Worm (Caenorhabditis elegans) whole organism, L3 larva: ENCODE results near the gene H35B03.2.

Experiments used
- R02D3.7 ChIP-seq: fragments of 150-350 bp; optimal IDR thresholded peaks from 2 replicates; lab custom pipeline; 2014; ENCODE audit warnings: missing biosample characterization, missing genetic modification characterization
- ZK546.5 ChIP-seq: sonication (generic microtip); optimal IDR thresholded peaks from 2 replicates; lab custom pipeline; 2017; ENCODE audit warnings: missing biosample characterization, missing genetic modification characterization
- ama-1 ChIP-seq: fragments of 150-350 bp; optimal IDR thresholded peaks from 2 replicates; lab custom pipeline; 2018
- ceh-16 ChIP-seq: sonication (generic microtip); optimal IDR thresholded peaks from 2 replicates; lab custom pipeline; 2017; ENCODE audit warnings: missing biosample characterization, missing genetic modification characterization
- ceh-9 ChIP-seq: sonication (generic microtip); optimal IDR thresholded peaks from 2 replicates; lab custom pipeline; 2018; ENCODE audit warnings: missing biosample characterization, missing genetic modification characterization
- daf-12 ChIP-seq: fragments of 150-350 bp; optimal IDR thresholded peaks from 2 replicates; lab custom pipeline; 2014; ENCODE audit warnings: missing biosample characterization, missing genetic modification reagents, missing genetic modification characterization
- elt-1 ChIP-seq: fragments of 150-350 bp; optimal IDR thresholded peaks from 2 replicates; lab custom pipeline; 2014; ENCODE audit warnings: missing biosample characterization, missing genetic modification characterization
- elt-3 ChIP-seq, 3 experiments: fragments of 150-350 bp in 1 of 3; sonication (generic microtip) in 2 of 3; optimal IDR thresholded peaks; 2 replicates in 2 of 3; 4 replicates in 1 of 3; lab custom pipeline; 2014 to 2017; ENCODE audit warnings: missing biosample characterization in 3 of 3, missing genetic modification characterization in 3 of 3
- eor-1 ChIP-seq, 2 experiments: fragments of 150-350 bp; optimal IDR thresholded peaks; 2 replicates each; lab custom pipeline; 2014 to 2018; ENCODE audit warnings: missing biosample characterization in 2 of 2, missing genetic modification characterization in 2 of 2
- fkh-10 ChIP-seq: sonication (generic microtip); optimal IDR thresholded peaks from 2 replicates; lab custom pipeline; 2017; ENCODE audit warnings: missing biosample characterization, missing genetic modification reagents, missing genetic modification characterization
- hmg-11 ChIP-seq: sonication (generic microtip); optimal IDR thresholded peaks from 2 replicates; lab custom pipeline; 2016; ENCODE audit warnings: missing genetic modification characterization, missing compliant biosample characterization
- lin-15B ChIP-seq: fragments of 150-350 bp; optimal IDR thresholded peaks from 2 replicates; lab custom pipeline; 2014; ENCODE audit warnings: missing biosample characterization, missing genetic modification characterization
- lin-39 ChIP-seq: fragments of 150-350 bp; optimal IDR thresholded peaks from 2 replicates; lab custom pipeline; 2018; ENCODE audit warnings: missing biosample characterization, missing genetic modification reagents, missing genetic modification characterization
- nfya-1 ChIP-seq: sonication (generic microtip); optimal IDR thresholded peaks from 2 replicates; lab custom pipeline; 2017; ENCODE audit warnings: missing genetic modification characterization, mild to moderate bottlenecking, missing compliant biosample characterization, antibody characterized with exemption, moderate library complexity; ENCODE audit not compliant: insufficient read depth
- nhr-12 ChIP-seq: fragments of 150-350 bp; optimal IDR thresholded peaks from 2 replicates; lab custom pipeline; 2014; ENCODE audit warnings: missing biosample characterization, missing genetic modification characterization
- nhr-23 ChIP-seq: fragments of 150-350 bp; optimal IDR thresholded peaks from 2 replicates; lab custom pipeline; 2014; ENCODE audit warnings: missing biosample characterization, missing genetic modification reagents, missing genetic modification characterization
- nhr-25 ChIP-seq: sonication (generic microtip); optimal IDR thresholded peaks from 2 replicates; lab custom pipeline; 2017; ENCODE audit warnings: missing biosample characterization, missing genetic modification characterization
- nhr-28 ChIP-seq: fragments of 150-350 bp; optimal IDR thresholded peaks from 2 replicates; lab custom pipeline; 2014; ENCODE audit warnings: missing biosample characterization, missing genetic modification characterization
- nhr-43 ChIP-seq: sonication (generic microtip); optimal IDR thresholded peaks from 2 replicates; lab custom pipeline; 2016; ENCODE audit warnings: mild to moderate bottlenecking, missing genetic modification characterization, missing compliant biosample characterization; ENCODE audit not compliant: poor library complexity, severe bottlenecking
- nhr-67 ChIP-seq: fragments of 150-350 bp; optimal IDR thresholded peaks from 2 replicates; lab custom pipeline; 2014; ENCODE audit warnings: missing biosample characterization, missing genetic modification characterization
- nhr-77 ChIP-seq: fragments of 150-350 bp; optimal IDR thresholded peaks from 2 replicates; lab custom pipeline; 2014; ENCODE audit warnings: missing biosample characterization, missing genetic modification characterization
- skn-1 ChIP-seq: fragments of 150-350 bp; optimal IDR thresholded peaks from 2 replicates; lab custom pipeline; 2014; ENCODE audit warnings: missing biosample characterization, missing genetic modification characterization
- tbx-2 ChIP-seq: sonication (generic microtip); optimal IDR thresholded peaks from 2 replicates; lab custom pipeline; 2016; ENCODE audit warnings: mild to moderate bottlenecking, missing genetic modification characterization, missing compliant biosample characterization
- unc-39 ChIP-seq: sonication (generic microtip); optimal IDR thresholded peaks from 4 replicates; lab custom pipeline; 2017; ENCODE audit warnings: missing biosample characterization, missing genetic modification characterization
- unc-62 ChIP-seq: fragments of 150-350 bp; sonication (generic microtip); optimal IDR thresholded peaks from 4 replicates; lab custom pipeline; 2014; ENCODE audit warnings: missing biosample characterization, missing genetic modification reagents, missing genetic modification characterization
- zag-1 ChIP-seq: fragments of 150-350 bp; optimal IDR thresholded peaks from 2 replicates; lab custom pipeline; 2014; ENCODE audit warnings: missing biosample characterization, missing genetic modification characterization

Gene H35B03.2

ce11 chrIV:5715341-5716112 is 15.9 kb downstream of the H35B03.2 start:
- peak; percentile 27 for TF ChIP-seq fkh-10 (GFP tag; lab: Kevin White, UChicago)
- no peak for TF ChIP-seq ama-1 (lab: Kevin White, UChicago)
- TF ChIP-seq nfya-1 (tag; lab: Kevin White, UChicago): peak; percentile 99
- TF ChIP-seq tbx-2 (tag; lab: Kevin White, UChicago): no peak
- TF ChIP-seq, all 47 proteins: peak for 2

ce11 chrIV:5708796-5709195 is 22.7 kb downstream of the H35B03.2 start, which contains the start of gene C55C3.1:
TSS of gene C55C3.1 (plus strand) at chrIV:5709096.
- no peak for TF ChIP-seq nhr-25 (tag; lab: Kevin White, UChicago)
- TF ChIP-seq elt-3 (tag; optimal IDR thresholded peaks at IDR 0.05; lab: Kevin White, UChicago): peak in 1 of 3 experiments; percentile 46
- no peak for TF ChIP-seq nhr-67 (tag; lab: Kevin White, UChicago)
- no peak for TF ChIP-seq ceh-16 (tag; lab: Kevin White, UChicago)

ce11 chrIV:5706603-5707002 is 24.9 kb downstream of the H35B03.2 start:
- TF ChIP-seq nhr-25 (tag; lab: Kevin White, UChicago): peak; percentile 64
- peak; percentile 16 for TF ChIP-seq nhr-23 (tag; lab: Kevin White, UChicago)
- no peak for TF ChIP-seq zag-1 (tag; lab: Kevin White, UChicago)
- no peak for TF ChIP-seq ceh-9 (tag; lab: Kevin White, UChicago)
- TF ChIP-seq nhr-43 (tag; lab: Kevin White, UChicago): peak; percentile 53
- TF ChIP-seq skn-1 (tag; lab: Kevin White, UChicago): no peak
- TF ChIP-seq lin-15B (tag; lab: Kevin White, UChicago): no peak

- TF ChIP-seq elt-1 (no peak), nhr-23 (tag; lab: Kevin White, UChicago) (peak; percentile 5)
Observed at ce11 chrIV:5703917-5704316, 27.6 kb downstream of the H35B03.2 start.

ce11 chrIV:5703443-5703842 is 28.0 kb downstream of the H35B03.2 start, which contains the start of the genes C55C3.73 and perm-5:
TSS of gene C55C3.73 (minus strand) at chrIV:5703451.
TSS of gene perm-5 (minus strand) at chrIV:5703468.
- TF ChIP-seq unc-62 (GFP tag; lab: Kevin White, UChicago) (no peak), nhr-28 (tag; lab: Kevin White, UChicago) (no peak), nhr-12 (no peak), eor-1 (tag; optimal IDR thresholded peaks at IDR 0.05; lab: Kevin White, UChicago) (no peak), ceh-16 (tag; lab: Kevin White, UChicago) (no peak), nhr-43 (tag; lab: Kevin White, UChicago) (no peak), tbx-2 (tag; lab: Kevin White, UChicago) (no peak), ama-1 (lab: Kevin White, UChicago) (no peak), elt-3 (tag; optimal IDR thresholded peaks at IDR 0.05; lab: Kevin White, UChicago) (no peak), unc-39 (no peak), lin-15B (tag; lab: Kevin White, UChicago) (no peak), lin-39 (tag; lab: Kevin White, UChicago) (no peak), ceh-9 (tag; lab: Kevin White, UChicago) (no peak), hmg-11 (tag; lab: Kevin White, UChicago) (no peak), R02D3.7 (tag; lab: Kevin White, UChicago) (no peak), daf-12 (tag; lab: Kevin White, UChicago) (no peak), nhr-23 (tag; lab: Kevin White, UChicago) (no peak), nhr-77 (tag; lab: Kevin White, UChicago) (no peak)

ce11 chrIV:5701646-5702045 is 29.8 kb downstream of the H35B03.2 start:
- no peak for TF ChIP-seq ZK546.5 (tag; lab: Kevin White, UChicago)
- TF ChIP-seq skn-1 (tag; lab: Kevin White, UChicago): no peak
- peak; percentile 50 for TF ChIP-seq nhr-25 (tag; lab: Kevin White, UChicago)
- TF ChIP-seq nhr-12: no peak

- TF ChIP-seq nhr-25 (tag; lab: Kevin White, UChicago): peak; percentile 64
- TF ChIP-seq elt-1: no peak
Observed at ce11 chrIV:5700372-5700771, 31.1 kb downstream of the H35B03.2 start.
